Worm (Caenorhabditis elegans): ENCODE measurements around the gene srz-15.

DNA sequence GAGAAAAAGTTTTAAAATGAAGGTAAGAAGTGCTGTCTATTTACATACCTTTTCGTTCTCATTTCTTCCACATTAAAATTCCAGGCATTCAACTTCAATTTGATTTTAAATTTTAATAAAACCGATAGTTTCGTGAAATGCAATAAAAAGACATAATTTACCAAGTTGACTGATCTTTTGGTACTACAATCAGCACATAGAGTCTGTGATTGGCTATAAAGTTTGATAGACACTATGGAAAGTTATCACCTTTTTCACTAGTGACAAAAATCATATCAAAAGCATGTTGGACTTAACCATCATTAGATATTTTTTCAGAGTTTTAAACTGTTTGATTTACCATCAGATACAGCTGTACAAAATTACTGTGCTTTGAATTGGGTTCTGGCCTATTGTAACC is at the start of gene srz-15:
- no peak for TF ChIP-seq klf-2 (GFP tag; conservative IDR thresholded peaks at IDR 0.05)
- TF ChIP-seq T22C8.4 (GFP tag; IDR thresholded peaks at IDR 0.05), result no peak
- no peak for TF ChIP-seq cog-1 (tag; optimal IDR thresholded peaks at IDR 0.05)
- TF ChIP-seq ztf-29 (GFP tag; IDR thresholded peaks at IDR 0.05), result no peak
- no peak for TF ChIP-seq ref-1 (GFP tag; conservative IDR thresholded peaks at IDR 0.05)
- TF ChIP-seq med-1 (GFP tag; optimal IDR thresholded peaks at IDR 0.05; ENCODE audit: insufficient read depth), result no peak

Data from whole organism, midembryonic.